Worm (Caenorhabditis elegans): ENCODE results near the gene Y65A5A.2.

Y65A5A.2 gene

DNA sequence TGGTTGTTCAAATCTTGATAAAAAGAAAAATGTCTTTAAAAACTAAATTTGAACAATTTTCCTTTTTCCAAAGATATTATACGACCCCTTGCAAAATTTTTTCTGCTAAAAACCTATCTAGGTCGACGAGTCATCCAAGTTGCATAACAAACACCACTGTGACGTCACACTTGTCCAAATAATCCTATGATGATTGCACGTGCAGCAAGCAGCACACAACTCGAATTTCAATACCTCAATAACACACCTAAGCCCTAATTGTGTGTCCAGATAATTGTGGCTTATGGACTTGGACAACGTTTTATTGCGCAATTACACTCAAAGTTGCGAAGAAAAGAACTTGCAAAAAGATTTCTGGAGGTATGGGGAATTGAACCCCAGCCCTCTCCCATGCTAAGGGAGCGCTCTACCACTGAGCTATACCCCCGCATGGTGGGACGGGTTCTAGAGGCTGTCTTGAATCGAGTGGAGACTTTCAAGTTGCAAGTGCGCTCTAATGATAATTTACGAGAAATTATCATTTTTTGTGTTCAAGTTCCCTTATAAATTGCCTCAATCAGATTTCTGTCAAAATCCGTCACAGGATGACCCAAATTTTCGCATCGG lies 22.9 kb upstream of the Y65A5A.2 start:
- TF ChIP-seq flh-1 (GFP tag; optimal IDR thresholded peaks at IDR 0.05), result no peak
- no peak for TF ChIP-seq nhr-237 (tag; optimal IDR thresholded peaks at IDR 0.05)
- TF ChIP-seq zip-8 (tag; optimal IDR thresholded peaks at IDR 0.05), result peak; percentile 97
- no peak for TF ChIP-seq elt-1 (tag; optimal IDR thresholded peaks at IDR 0.05; ENCODE audit: borderline replicate concordance, insufficient read depth)
- no peak for TF ChIP-seq ceh-39 (tag; optimal IDR thresholded peaks at IDR 0.05)
- no peak for TF ChIP-seq pha-4 (tag; optimal IDR thresholded peaks at IDR 0.05)
- peak; percentile 44 for TF ChIP-seq drap-1 (GFP tag; optimal IDR thresholded peaks at IDR 0.05)
- TF ChIP-seq ces-1 (GFP tag; optimal IDR thresholded peaks at IDR 0.05), result no peak
- no peak for TF ChIP-seq lin-13 (tag; optimal IDR thresholded peaks at IDR 0.05)
- peak; percentile 43 for TF ChIP-seq cnd-1 (tag; optimal IDR thresholded peaks at IDR 0.05)
- TF ChIP-seq M03D4.4 (tag; optimal IDR thresholded peaks at IDR 0.05), result peak; percentile 25
- TF ChIP-seq mab-5 (tag; optimal IDR thresholded peaks at IDR 0.05), result no peak
- no peak for TF ChIP-seq elt-3 (tag; optimal IDR thresholded peaks at IDR 0.05)
- TF ChIP-seq mls-2 (tag; optimal IDR thresholded peaks at IDR 0.05), result peak; percentile 35
- no peak for TF ChIP-seq nhr-76 (tag; optimal IDR thresholded peaks at IDR 0.05)
- TF ChIP-seq sptf-1 (tag; optimal IDR thresholded peaks at IDR 0.05), result peak; percentile 67
- no peak for TF ChIP-seq lin-32 (GFP tag; optimal IDR thresholded peaks at IDR 0.05)
- TF ChIP-seq tbx-8 (GFP tag; optimal IDR thresholded peaks at IDR 0.05), result no peak
- TF ChIP-seq ceh-83 (GFP tag; optimal IDR thresholded peaks at IDR 0.05), result no peak
- TF ChIP-seq lsy-2 (tag; optimal IDR thresholded peaks at IDR 0.05), result no peak
- TF ChIP-seq sem-2 (GFP tag; optimal IDR thresholded peaks at IDR 0.05), result peak; percentile 66
- peak; percentile 75 for TF ChIP-seq nhr-2 (tag; optimal IDR thresholded peaks at IDR 0.05)
- no peak for TF ChIP-seq nhr-28 (tag; optimal IDR thresholded peaks at IDR 0.05)
- TF ChIP-seq unc-120 (tag; optimal IDR thresholded peaks at IDR 0.05; ENCODE audit: poor library complexity, severe bottlenecking), result peak; percentile 15
- no peak for TF ChIP-seq ztf-11 (tag; optimal IDR thresholded peaks at IDR 0.05)
- TF ChIP-seq ham-2 (GFP tag; optimal IDR thresholded peaks at IDR 0.05), result no peak
- no peak for TF ChIP-seq hlh-1 (tag; optimal IDR thresholded peaks at IDR 0.05)
- TF ChIP-seq bed-3 (GFP tag; optimal IDR thresholded peaks at IDR 0.05), result no peak

DNA sequence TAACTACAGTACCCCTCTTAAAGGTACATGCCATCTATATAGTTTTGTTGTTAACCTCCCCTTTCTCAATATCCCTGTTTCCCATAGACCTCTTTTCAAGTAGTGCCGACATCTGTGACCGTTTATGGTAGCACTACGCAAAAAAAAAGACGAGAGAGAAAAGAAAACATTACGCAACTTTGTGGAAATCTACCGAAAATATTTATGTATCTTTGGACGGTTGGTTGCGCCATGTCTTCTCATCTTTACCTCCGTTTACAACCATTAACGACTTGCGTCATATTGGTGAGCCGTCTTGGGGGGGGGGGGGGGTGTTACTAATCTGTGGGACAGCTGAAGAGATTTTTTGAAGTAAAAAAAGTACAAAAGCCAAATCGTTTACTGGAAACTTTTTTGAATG lies 20.4 kb upstream of the Y65A5A.2 start:
- TF ChIP-seq mls-2 (tag; optimal IDR thresholded peaks at IDR 0.05) (no peak), nhr-2 (tag; optimal IDR thresholded peaks at IDR 0.05) (peak; percentile 89), drap-1 (GFP tag; optimal IDR thresholded peaks at IDR 0.05) (no peak), unc-62 (GFP tag; optimal IDR thresholded peaks at IDR 0.05) (no peak), lin-32 (GFP tag; optimal IDR thresholded peaks at IDR 0.05) (no peak), zip-8 (tag; optimal IDR thresholded peaks at IDR 0.05) (peak; percentile 91), sptf-1 (tag; optimal IDR thresholded peaks at IDR 0.05) (no peak)

DNA sequence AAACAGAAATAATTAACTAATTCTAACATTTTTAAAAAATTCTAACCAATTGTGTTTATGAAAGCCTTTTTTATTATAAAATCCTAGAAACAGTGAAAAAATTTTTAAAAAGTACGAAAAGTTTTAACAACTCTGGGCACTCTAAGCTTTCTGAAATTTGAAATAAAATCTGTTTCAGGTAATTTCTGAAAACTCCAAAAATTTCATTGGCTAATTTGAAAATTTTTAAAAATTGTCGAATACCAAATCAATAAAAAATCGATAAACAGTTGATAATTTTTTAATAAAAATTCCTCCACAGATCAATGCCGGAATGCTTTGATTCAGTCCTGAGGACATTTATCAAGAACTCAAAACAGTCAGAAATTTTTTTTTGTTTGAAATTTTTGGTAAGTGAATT lies 18.2 kb upstream of the Y65A5A.2 start, which contains the start of gene Y65A5A.24:
Y65A5A.24 (plus strand) TSS at position 301 of the 400 bp plus-strand sequence.
- TF ChIP-seq nhr-237 (tag; optimal IDR thresholded peaks at IDR 0.05) (no peak), ceh-83 (GFP tag; optimal IDR thresholded peaks at IDR 0.05) (no peak)

DNA sequence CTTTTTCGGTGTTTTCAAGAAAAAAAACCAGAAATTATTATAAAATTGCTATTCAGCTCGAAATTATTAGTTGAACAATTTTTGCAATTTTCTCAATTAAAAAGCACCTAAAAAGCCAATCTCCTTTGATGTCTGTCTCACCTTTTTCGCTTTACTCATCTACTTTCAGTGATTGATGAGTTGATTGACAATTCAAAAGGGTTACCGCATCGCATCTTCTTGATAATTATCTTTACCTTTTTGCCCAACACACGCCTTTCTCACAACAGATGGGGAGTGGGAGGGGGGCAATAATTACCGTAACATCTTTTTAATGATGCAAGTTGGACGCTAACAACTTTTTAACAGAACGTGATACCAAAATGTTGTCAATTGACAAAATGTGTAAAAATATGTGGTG lies 15.2 kb upstream of the Y65A5A.2 start:
- no peak for TF ChIP-seq nhr-12 (tag; optimal IDR thresholded peaks at IDR 0.05)
- peak; percentile 56 for TF ChIP-seq unc-62 (GFP tag; optimal IDR thresholded peaks at IDR 0.05)
- TF ChIP-seq ceh-43 (GFP tag; optimal IDR thresholded peaks at IDR 0.05), result peak; percentile 50

DNA sequence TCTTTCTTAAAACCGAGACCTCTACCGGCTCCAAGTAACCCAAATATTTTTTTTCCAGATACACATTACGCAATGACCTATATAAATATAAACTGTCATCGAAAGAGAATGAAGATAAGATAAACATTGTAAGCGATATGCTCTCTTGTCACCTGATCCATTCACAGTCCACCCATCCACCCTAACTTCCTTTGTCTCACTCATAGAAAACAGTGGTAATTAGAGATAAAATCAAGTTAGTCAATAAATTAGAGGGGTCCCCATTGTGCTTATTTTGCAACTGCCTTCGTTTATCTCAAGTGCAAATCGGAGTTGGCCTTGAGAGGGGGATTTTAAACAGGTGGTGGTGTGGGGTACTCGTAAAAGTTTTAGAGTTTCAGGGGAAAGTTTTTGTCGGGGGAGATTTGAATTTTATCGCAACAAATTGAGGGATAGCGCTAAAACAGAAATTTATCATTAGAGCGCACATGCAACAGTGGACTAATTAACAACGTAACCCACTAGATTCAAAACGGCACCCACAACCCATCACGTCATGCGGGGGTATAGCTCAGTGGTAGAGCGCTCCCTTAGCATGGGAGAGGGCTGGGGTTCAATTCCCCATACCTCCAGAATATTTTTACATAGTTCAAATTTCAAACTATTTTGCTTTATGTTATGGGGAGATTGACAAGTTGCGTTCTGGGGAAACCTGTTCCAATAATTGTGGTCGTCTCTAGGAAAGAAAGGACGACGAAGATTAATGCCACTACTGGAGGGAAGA lies 13.8 kb upstream of the Y65A5A.2 start:
- TF ChIP-seq sem-2 (GFP tag; optimal IDR thresholded peaks at IDR 0.05) (peak; percentile 72), zip-8 (tag; optimal IDR thresholded peaks at IDR 0.05) (peak; percentile 25), mab-5 (tag; optimal IDR thresholded peaks at IDR 0.05) (no peak), mep-1 (tag; optimal IDR thresholded peaks at IDR 0.05) (no peak), ztf-11 (tag; optimal IDR thresholded peaks at IDR 0.05) (no peak), M03D4.4 (tag; optimal IDR thresholded peaks at IDR 0.05) (peak; percentile 72), snpc-4 (tag; optimal IDR thresholded peaks at IDR 0.05) (no peak), elt-3 (tag; optimal IDR thresholded peaks at IDR 0.05) (no peak), lin-13 (tag; optimal IDR thresholded peaks at IDR 0.05) (peak; percentile 41), pha-4 (tag; optimal IDR thresholded peaks at IDR 0.05) (no peak), ceh-83 (GFP tag; optimal IDR thresholded peaks at IDR 0.05) (peak; percentile 83), cnd-1 (tag; optimal IDR thresholded peaks at IDR 0.05) (peak; percentile 85), mls-2 (tag; optimal IDR thresholded peaks at IDR 0.05) (peak; percentile 73), nhr-2 (tag; optimal IDR thresholded peaks at IDR 0.05) (peak; percentile 75), unc-62 (GFP tag; optimal IDR thresholded peaks at IDR 0.05) (peak; percentile 8), drap-1 (GFP tag; optimal IDR thresholded peaks at IDR 0.05) (peak; percentile 73), ham-2 (GFP tag; optimal IDR thresholded peaks at IDR 0.05) (peak; percentile 50), lsy-2 (tag; optimal IDR thresholded peaks at IDR 0.05) (no peak), unc-120 (tag; optimal IDR thresholded peaks at IDR 0.05; ENCODE audit: poor library complexity, severe bottlenecking) (peak; percentile 58), flh-1 (GFP tag; optimal IDR thresholded peaks at IDR 0.05) (peak; percentile 46), ceh-39 (tag; optimal IDR thresholded peaks at IDR 0.05) (no peak), bed-3 (GFP tag; optimal IDR thresholded peaks at IDR 0.05) (peak; percentile 23), elt-1 (tag; optimal IDR thresholded peaks at IDR 0.05; ENCODE audit: borderline replicate concordance, insufficient read depth) (peak; percentile 69), nhr-76 (tag; optimal IDR thresholded peaks at IDR 0.05) (no peak), nhr-28 (tag; optimal IDR thresholded peaks at IDR 0.05) (no peak), sptf-1 (tag; optimal IDR thresholded peaks at IDR 0.05) (peak; percentile 80), blmp-1 (tag; optimal IDR thresholded peaks at IDR 0.05) (no peak), ces-1 (GFP tag; optimal IDR thresholded peaks at IDR 0.05) (peak; percentile 21), tbx-8 (GFP tag; optimal IDR thresholded peaks at IDR 0.05) (peak; percentile 68), hlh-1 (tag; optimal IDR thresholded peaks at IDR 0.05) (no peak), unc-39 (tag; optimal IDR thresholded peaks at IDR 0.05) (no peak), nhr-237 (tag; optimal IDR thresholded peaks at IDR 0.05) (no peak)
